Worm (Caenorhabditis elegans) whole organism, L3 larva: ENCODE results near the gene phf-30.

ENCODE experiments used
- ZK546.5 ChIP-seq: sonication (generic microtip); optimal IDR thresholded peaks from 2 replicates; lab custom pipeline; 2017; ENCODE audit warnings: missing biosample characterization, missing genetic modification characterization
- ama-1 ChIP-seq: fragments of 150-350 bp; optimal IDR thresholded peaks from 2 replicates; lab custom pipeline; 2018
- daf-12 ChIP-seq: fragments of 150-350 bp; optimal IDR thresholded peaks from 2 replicates; lab custom pipeline; 2014; ENCODE audit warnings: missing biosample characterization, missing genetic modification reagents, missing genetic modification characterization
- elt-2 ChIP-seq: sonication (generic microtip); optimal IDR thresholded peaks from 2 replicates; lab custom pipeline; 2016; ENCODE audit warnings: missing genetic modification reagents, mild to moderate bottlenecking, missing genetic modification characterization, missing compliant biosample characterization
- fos-1 ChIP-seq: fragments of 150-350 bp; optimal IDR thresholded peaks from 2 replicates; lab custom pipeline; 2014; ENCODE audit warnings: missing biosample characterization, missing genetic modification characterization
- lin-15B ChIP-seq: fragments of 150-350 bp; optimal IDR thresholded peaks from 2 replicates; lab custom pipeline; 2014; ENCODE audit warnings: missing biosample characterization, missing genetic modification characterization
- nfya-1 ChIP-seq: sonication (generic microtip); optimal IDR thresholded peaks from 2 replicates; lab custom pipeline; 2017; ENCODE audit warnings: missing genetic modification characterization, mild to moderate bottlenecking, missing compliant biosample characterization, antibody characterized with exemption, moderate library complexity; ENCODE audit not compliant: insufficient read depth
- nhr-12 ChIP-seq: fragments of 150-350 bp; optimal IDR thresholded peaks from 2 replicates; lab custom pipeline; 2014; ENCODE audit warnings: missing biosample characterization, missing genetic modification characterization
- pha-4 ChIP-seq: fragments of 150-350 bp; optimal IDR thresholded peaks from 2 replicates; lab custom pipeline; 2014; ENCODE audit warnings: missing biosample characterization, missing genetic modification reagents, missing genetic modification characterization
- tbx-2 ChIP-seq: sonication (generic microtip); optimal IDR thresholded peaks from 2 replicates; lab custom pipeline; 2016; ENCODE audit warnings: mild to moderate bottlenecking, missing genetic modification characterization, missing compliant biosample characterization
- ztf-11 ChIP-seq: fragments of 150-350 bp; optimal IDR thresholded peaks from 2 replicates; lab custom pipeline; 2014; ENCODE audit warnings: missing biosample characterization, missing genetic modification characterization

- TF ChIP-seq ztf-11 (no peak), ZK546.5 (tag; lab: Kevin White, UChicago) (no peak), lin-15B (no peak), pha-4 (peak; percentile 14), ama-1 (lab: Kevin White, UChicago) (no peak), fos-1 (no peak), nfya-1 (tag; lab: Kevin White, UChicago) (peak; percentile 37), elt-2 (tag; lab: Kevin White, UChicago) (no peak), tbx-2 (tag; lab: Kevin White, UChicago) (no peak), nhr-12 (tag; lab: Kevin White, UChicago) (no peak), daf-12 (tag; lab: Kevin White, UChicago) (no peak)
Measured at ce11 chrV:8426210-8426609, 42.6 kb upstream of the phf-30 start.
